Fruit fly (Drosophila melanogaster) whole organism, prepupa: ENCODE data around the gene Spn.
A peak's percentile ranks its signal among the peaks of the same experiment; 100 is the strongest.

Source experiments
- Blimp-1 ChIP-seq: fragments of 200-800 bp; sonication (Bioruptor generic); optimal IDR thresholded peaks from 3 replicates; lab custom pipeline; 2017; ENCODE audit warnings: missing biosample characterization, missing genetic modification characterization, mild to moderate bottlenecking, moderate library complexity, missing genetic modification reagents
- CG10669 ChIP-seq: fragments of 200-800 bp; sonication (Bioruptor generic); optimal IDR thresholded peaks from 3 replicates; lab custom pipeline; 2018; ENCODE audit warnings: missing biosample characterization, mild to moderate bottlenecking, missing genetic modification characterization, moderate library complexity
- CG11294 ChIP-seq: fragments of 200-800 bp; sonication (Bioruptor generic); IDR thresholded peaks from 2 replicates; pipeline ENCODE4 v1.3.6; 2022; ENCODE audit warnings: missing biosample characterization, missing genetic modification characterization
- CG11902 ChIP-seq: fragments of 200-800 bp; sonication (Bioruptor generic); optimal IDR thresholded peaks from 3 replicates; lab custom pipeline; 2016; ENCODE audit warnings: missing biosample characterization, missing genetic modification characterization
- CG15336 ChIP-seq: fragments of 200-800 bp; sonication (Bioruptor generic); IDR thresholded peaks from 2 replicates; pipeline ENCODE4 v1.3.6; 2022; ENCODE audit warnings: missing biosample characterization, missing genetic modification characterization
- CG3032 ChIP-seq: fragments of 200-800 bp; optimal IDR thresholded peaks from 2 replicates; lab custom pipeline; 2019; ENCODE audit warnings: missing biosample characterization, mild to moderate bottlenecking, missing genetic modification characterization, moderate library complexity
- CG31627 ChIP-seq: fragments of 200-800 bp; sonication (Bioruptor generic); optimal IDR thresholded peaks from 3 replicates; lab custom pipeline; 2016; ENCODE audit warnings: missing biosample characterization, missing genetic modification characterization
- CG32006 ChIP-seq: fragments of 200-800 bp; sonication (Bioruptor generic); optimal IDR thresholded peaks from 3 replicates; lab custom pipeline; 2017; ENCODE audit warnings: missing biosample characterization, mild to moderate bottlenecking, missing genetic modification characterization
- CG34406 ChIP-seq: fragments of 200-800 bp; sonication (Bioruptor generic); optimal IDR thresholded peaks from 3 replicates; lab custom pipeline; 2016; ENCODE audit warnings: missing biosample characterization, missing genetic modification characterization
- CG4318 ChIP-seq: fragments of 200-800 bp; sonication (Bioruptor generic); optimal IDR thresholded peaks from 3 replicates; lab custom pipeline; 2017; ENCODE audit warnings: missing biosample characterization, mild to moderate bottlenecking, missing genetic modification characterization
- CG6792 ChIP-seq: fragments of 200-800 bp; sonication (Bioruptor generic); optimal IDR thresholded peaks from 3 replicates; lab custom pipeline; 2016; ENCODE audit warnings: missing biosample characterization, missing genetic modification characterization
- CG6854 ChIP-seq: fragments of 200-800 bp; sonication (Bioruptor generic); optimal IDR thresholded peaks from 2 replicates; lab custom pipeline; 2017; ENCODE audit warnings: missing biosample characterization, mild to moderate bottlenecking, missing genetic modification characterization
- CG8119 ChIP-seq: fragments of 200-800 bp; sonication (Bioruptor generic); IDR thresholded peaks from 3 replicates; pipeline ENCODE4 v1.3.6; 2022; ENCODE audit warnings: missing biosample characterization, missing genetic modification characterization
- CG8632 ChIP-seq: fragments of 200-800 bp; sonication (Bioruptor generic); optimal IDR thresholded peaks from 3 replicates; lab custom pipeline; 2016; ENCODE audit warnings: missing biosample characterization, missing genetic modification characterization
- CG9139 ChIP-seq: fragments of 200-800 bp; sonication (Bioruptor generic); optimal IDR thresholded peaks from 3 replicates; lab custom pipeline; 2017; ENCODE audit warnings: missing biosample characterization, mild to moderate bottlenecking, missing genetic modification characterization
- Eip75B ChIP-seq: fragments of 200-800 bp; sonication (Bioruptor generic); optimal IDR thresholded peaks from 3 replicates; lab custom pipeline; 2016; ENCODE audit warnings: missing biosample characterization, missing genetic modification characterization
- Eip78C ChIP-seq: fragments of 200-800 bp; sonication (Bioruptor generic); peaks from one replicate; lab custom pipeline; 2016; ENCODE audit warnings: missing biosample characterization, missing genetic modification characterization
- Ets21C ChIP-seq: fragments of 200-800 bp; sonication (Bioruptor generic); optimal IDR thresholded peaks from 3 replicates; lab custom pipeline; 2016; ENCODE audit warnings: missing biosample characterization, missing genetic modification characterization
- Ets96B ChIP-seq: fragments of 200-800 bp; optimal IDR thresholded peaks from 2 replicates; lab custom pipeline; 2019; ENCODE audit warnings: missing biosample characterization, mild to moderate bottlenecking, missing genetic modification characterization, moderate library complexity
- Hr38 ChIP-seq: sonication (Bioruptor generic); optimal IDR thresholded peaks from 2 replicates; lab custom pipeline; 2016; ENCODE audit warnings: missing biosample characterization, missing genetic modification characterization
- Hr39 ChIP-seq: fragments of 200-800 bp; sonication (Bioruptor generic); optimal IDR thresholded peaks from 2 replicates; lab custom pipeline; 2016; ENCODE audit warnings: missing biosample characterization, missing genetic modification characterization
- Hr4 ChIP-seq: fragments of 200-800 bp; sonication (Bioruptor generic); optimal IDR thresholded peaks from 3 replicates; lab custom pipeline; 2016; ENCODE audit warnings: missing biosample characterization, missing genetic modification characterization
- Lpt ChIP-seq: fragments of 200-800 bp; sonication (Bioruptor generic); optimal IDR thresholded peaks from 3 replicates; lab custom pipeline; 2016; ENCODE audit warnings: missing biosample characterization, missing genetic modification characterization
- Met ChIP-seq: fragments of 200-800 bp; sonication (Bioruptor generic); optimal IDR thresholded peaks from 3 replicates; lab custom pipeline; 2016; ENCODE audit warnings: missing biosample characterization, missing genetic modification characterization
- OdsH ChIP-seq: fragments of 200-800 bp; sonication (Bioruptor generic); optimal IDR thresholded peaks from 3 replicates; lab custom pipeline; 2016; ENCODE audit warnings: missing biosample characterization, missing genetic modification characterization
- Smox ChIP-seq: fragments of 200-800 bp; sonication (Bioruptor generic); optimal IDR thresholded peaks from 3 replicates; lab custom pipeline; 2016; ENCODE audit warnings: missing biosample characterization, missing genetic modification characterization
- Sox102F ChIP-seq: fragments of 200-800 bp; sonication (Bioruptor generic); optimal IDR thresholded peaks from 2 replicates; lab custom pipeline; 2016; ENCODE audit warnings: missing biosample characterization, mild to moderate bottlenecking, missing genetic modification characterization
- Sox14 ChIP-seq: fragments of 200-800 bp; sonication (Bioruptor generic); optimal IDR thresholded peaks from 3 replicates; lab custom pipeline; 2016; ENCODE audit warnings: missing biosample characterization, missing genetic modification characterization
- Sox15 ChIP-seq: fragments of 200-800 bp; sonication (Bioruptor generic); optimal IDR thresholded peaks from 3 replicates; lab custom pipeline; 2016; ENCODE audit warnings: missing biosample characterization, missing genetic modification characterization
- achi ChIP-seq: fragments of 200-800 bp; sonication (Bioruptor generic); optimal IDR thresholded peaks from 3 replicates; lab custom pipeline; 2016; ENCODE audit warnings: missing biosample characterization, missing genetic modification characterization
- acj6 ChIP-seq: fragments of 200-800 bp; sonication (Bioruptor generic); optimal IDR thresholded peaks from 3 replicates; lab custom pipeline; 2016; ENCODE audit warnings: missing biosample characterization, missing genetic modification characterization
- dac ChIP-seq: fragments of 200-800 bp; sonication (Bioruptor generic); optimal IDR thresholded peaks from 2 replicates; lab custom pipeline; 2017; ENCODE audit warnings: missing biosample characterization, mild to moderate bottlenecking, missing genetic modification characterization
- dsx ChIP-seq: fragments of 200-800 bp; optimal IDR thresholded peaks from 3 replicates; lab custom pipeline; 2019; ENCODE audit warnings: missing biosample characterization, mild to moderate bottlenecking, missing genetic modification characterization, moderate library complexity; ENCODE audit not compliant: poor library complexity, severe bottlenecking
- eg ChIP-seq: fragments of 200-800 bp; sonication (Bioruptor generic); IDR thresholded peaks from 3 replicates; pipeline ENCODE4 v1.3.6; 2022; ENCODE audit warnings: missing biosample characterization, missing genetic modification characterization
- esn ChIP-seq: fragments of 200-800 bp; sonication (Bioruptor generic); optimal IDR thresholded peaks from 2 replicates; lab custom pipeline; 2016; ENCODE audit warnings: missing biosample characterization, mild to moderate bottlenecking, missing genetic modification characterization, moderate library complexity
- fd85E ChIP-seq: fragments of 200-800 bp; sonication (Bioruptor generic); optimal IDR thresholded peaks from 3 replicates; lab custom pipeline; 2016; ENCODE audit warnings: missing biosample characterization, missing genetic modification characterization
- fkh ChIP-seq: fragments of 200-800 bp; sonication (Bioruptor generic); optimal IDR thresholded peaks from 3 replicates; lab custom pipeline; 2017; ENCODE audit warnings: missing biosample characterization, mild to moderate bottlenecking, missing genetic modification characterization, moderate library complexity
- net ChIP-seq: fragments of 200-800 bp; sonication (Bioruptor generic); optimal IDR thresholded peaks from 3 replicates; lab custom pipeline; 2016; ENCODE audit warnings: missing biosample characterization, missing genetic modification characterization
- pdm3 ChIP-seq: fragments of 200-800 bp; sonication (Bioruptor generic); optimal IDR thresholded peaks from 3 replicates; lab custom pipeline; 2016; ENCODE audit warnings: missing biosample characterization, missing genetic modification characterization
- salr ChIP-seq, 2 experiments: fragments of 200-800 bp; sonication (Bioruptor generic); optimal IDR thresholded peaks; 3 replicates each; lab custom pipeline; 2016 to 2018; ENCODE audit warnings: missing biosample characterization in 2 of 2, missing genetic modification characterization in 2 of 2, mild to moderate bottlenecking in 1 of 2
- spab ChIP-seq: fragments of 200-800 bp; sonication (Bioruptor generic); optimal IDR thresholded peaks from 2 replicates; lab custom pipeline; 2017; ENCODE audit warnings: missing biosample characterization, mild to moderate bottlenecking, missing genetic modification characterization, missing genetic modification reagents
- ss ChIP-seq, 2 experiments: fragments of 200-800 bp; sonication (Bioruptor generic); optimal IDR thresholded peaks; 2 replicates in 1 of 2; 3 replicates in 1 of 2; lab custom pipeline; 2017 to 2018; ENCODE audit warnings: mild to moderate bottlenecking in 2 of 2, missing biosample characterization in 2 of 2, missing genetic modification characterization in 2 of 2, moderate library complexity in 1 of 2
- svp ChIP-seq: fragments of 200-800 bp; sonication (Bioruptor generic); peaks from one replicate; lab custom pipeline; 2016; ENCODE audit warnings: missing biosample characterization, missing genetic modification characterization
- vri ChIP-seq: fragments of 200-800 bp; sonication (Bioruptor generic); optimal IDR thresholded peaks from 3 replicates; lab custom pipeline; 2016; ENCODE audit warnings: missing biosample characterization, mild to moderate bottlenecking, missing genetic modification characterization

Spn gene

dm6 chr3L:2552116-2552843 is 1.8 kb downstream of the Spn start (continued):
- no peak for TF ChIP-seq dac (GFP tag; lab: Kevin White, UChicago)
- no peak for TF ChIP-seq Hr38 (GFP tag; lab: Kevin White, UChicago)
- peak; percentile 77 for TF ChIP-seq vri (GFP tag; lab: Kevin White, UChicago)
- peak; percentile 67 for TF ChIP-seq CG8119 (GFP tag; lab: Robert Waterston, UW)
- peak; percentile 95 for TF ChIP-seq Met
- TF ChIP-seq pdm3 (GFP tag; lab: Kevin White, UChicago) = peak; percentile 96
- TF ChIP-seq CG34406 (GFP tag; lab: Kevin White, UChicago) = peak; percentile 95
- TF ChIP-seq CG11294 (GFP tag; lab: Robert Waterston, UW) = peak; percentile 19; the same call in 1 of the 2 replicates
- peak; percentile 81 to 93 for TF ChIP-seq salr (GFP tag; optimal IDR thresholded peaks at IDR 0.05; lab: Kevin White, UChicago)
- peak; percentile 86 to 96 for TF ChIP-seq ss (GFP tag; optimal IDR thresholded peaks at IDR 0.05; lab: Kevin White, UChicago)
- peak; percentile 95 for TF ChIP-seq Hr39 (GFP tag; lab: Kevin White, UChicago)
- peak; percentile 88 for TF ChIP-seq Ets21C
- TF ChIP-seq Sox102F = peak; percentile 96
- TF ChIP-seq Eip75B (GFP tag; lab: Kevin White, UChicago) = peak; percentile 93
- TF ChIP-seq acj6 = peak; percentile 92
- peak; percentile 91 for TF ChIP-seq spab (GFP tag; lab: Kevin White, UChicago)
- peak; percentile 74 for TF ChIP-seq CG32006
- TF ChIP-seq OdsH (GFP tag; lab: Kevin White, UChicago) = peak; percentile 91
- TF ChIP-seq fkh (GFP tag; lab: Kevin White, UChicago) = no peak
- TF ChIP-seq net (GFP tag; lab: Kevin White, UChicago) = peak; percentile 94
- TF ChIP-seq eg (GFP tag; lab: Robert Waterston, UW) = peak; percentile 84
- peak; percentile 96 for TF ChIP-seq esn
- peak; percentile 97 for TF ChIP-seq dsx (GFP tag; lab: Kevin White, UChicago)
- TF ChIP-seq CG8632 (GFP tag; lab: Kevin White, UChicago) = peak; percentile 97
- peak; percentile 79 for TF ChIP-seq Hr4 (GFP tag; lab: Kevin White, UChicago)
- TF ChIP-seq CG15336 (GFP tag; lab: Robert Waterston, UW) = peak; percentile 77
- peak; percentile 54 for TF ChIP-seq Blimp-1
- peak; percentile 82 for TF ChIP-seq fd85E (GFP tag; lab: Kevin White, UChicago)
- TF ChIP-seq svp (GFP tag; lab: Kevin White, UChicago) = peak; percentile 97
- peak; percentile 95 for TF ChIP-seq CG31627 (GFP tag; lab: Kevin White, UChicago)
- TF ChIP-seq CG11902 (GFP tag; lab: Kevin White, UChicago) = peak; percentile 92

dm6 chr3L:2551137-2551676 is 2.9 kb downstream of the Spn start:
- TF ChIP-seq Lpt (GFP tag; lab: Kevin White, UChicago) = no peak
- TF ChIP-seq spab (GFP tag; lab: Kevin White, UChicago) = no peak
- no peak for TF ChIP-seq svp (GFP tag; lab: Kevin White, UChicago)
- no peak for TF ChIP-seq CG6792 (GFP tag; lab: Kevin White, UChicago)
- no peak for TF ChIP-seq CG10669 (GFP tag; lab: Kevin White, UChicago)
- no peak for TF ChIP-seq Eip78C (GFP tag; lab: Kevin White, UChicago)
- TF ChIP-seq Sox15 (GFP tag; lab: Kevin White, UChicago) = no peak
- TF ChIP-seq, all 60 proteins: peak for 0

dm6 chr3L:2548932-2549331 is 5.2 kb downstream of the Spn start:
- TF ChIP-seq Sox15 (GFP tag; lab: Kevin White, UChicago) (no peak), Ets96B (peak; percentile 73), CG6854 (GFP tag; lab: Kevin White, UChicago) (peak; percentile 23), Hr39 (GFP tag; lab: Kevin White, UChicago) (peak; percentile 34), CG34406 (GFP tag; lab: Kevin White, UChicago) (peak; percentile 10), CG8632 (GFP tag; lab: Kevin White, UChicago) (peak; percentile 6), Smox (GFP tag; lab: Kevin White, UChicago) (peak; percentile 19), CG32006 (peak; percentile 46), Blimp-1 (no peak), Eip75B (GFP tag; lab: Kevin White, UChicago) (peak; percentile 17), spab (GFP tag; lab: Kevin White, UChicago) (peak; percentile 56), CG31627 (GFP tag; lab: Kevin White, UChicago) (peak; percentile 34), CG11294 (GFP tag; lab: Robert Waterston, UW) (no peak), CG9139 (peak; percentile 59), salr (GFP tag; optimal IDR thresholded peaks at IDR 0.05; lab: Kevin White, UChicago) (peak; percentile 8 to 33), CG10669 (GFP tag; lab: Kevin White, UChicago) (peak; percentile 69), CG6792 (GFP tag; lab: Kevin White, UChicago) (peak; percentile 25), Sox102F (peak; percentile 1), Sox14 (GFP tag; lab: Kevin White, UChicago) (no peak), CG4318 (GFP tag; lab: Kevin White, UChicago) (no peak), CG3032 (tag; lab: Kevin White, UChicago) (peak; percentile 41), achi (GFP tag; lab: Kevin White, UChicago) (peak; percentile 4)
